Fruit fly (Drosophila melanogaster) whole organism, embryonic: ENCODE data around the gene obst-F.
A peak's percentile ranks its signal among the peaks of the same experiment; 100 is the strongest.

Source experiments
- ATbp ChIP-seq: fragments of 200-800 bp; sonication (Bioruptor generic); optimal IDR thresholded peaks from 2 replicates; lab custom pipeline; 2017; ENCODE audit warnings: missing biosample characterization, mild to moderate bottlenecking, missing genetic modification characterization, missing genetic modification reagents
- CG10321 ChIP-seq: fragments of 200-800 bp; sonication (Bioruptor generic); IDR thresholded peaks from 2 replicates; pipeline ENCODE4 v1.3.6; 2022; ENCODE audit warnings: missing biosample characterization, missing genetic modification characterization
- CG10462 ChIP-seq: fragments of 200-800 bp; sonication (Bioruptor generic); optimal IDR thresholded peaks from 2 replicates; lab custom pipeline; 2016; ENCODE audit warnings: missing biosample characterization, missing genetic modification characterization
- CG11695 ChIP-seq: fragments of 200-800 bp; sonication (Bioruptor generic); IDR thresholded peaks from 3 replicates; pipeline ENCODE4 v1.3.6; 2022; ENCODE audit warnings: missing biosample characterization, missing genetic modification characterization
- CG11723 ChIP-seq: fragments of 200-800 bp; sonication (Bioruptor generic); optimal IDR thresholded peaks from 2 replicates; lab custom pipeline; 2017; ENCODE audit warnings: missing biosample characterization, mild to moderate bottlenecking, missing genetic modification characterization
- CG13287 ChIP-seq: fragments of 200-800 bp; sonication (Bioruptor generic); IDR thresholded peaks from 2 replicates; pipeline ENCODE4 v1.3.6; 2022; ENCODE audit warnings: missing biosample characterization, missing genetic modification characterization; ENCODE audit not compliant: partially characterized antibody
- CG14441 ChIP-seq: fragments of 200-800 bp; sonication (Bioruptor generic); IDR thresholded peaks from 2 replicates; pipeline ENCODE4 v1.3.6; 2022; ENCODE audit warnings: missing biosample characterization, missing genetic modification characterization
- CG15269 ChIP-seq: fragments of 200-800 bp; sonication (Bioruptor generic); optimal IDR thresholded peaks from 2 replicates; lab custom pipeline; 2018; ENCODE audit warnings: missing biosample characterization, mild to moderate bottlenecking, missing genetic modification characterization, moderate library complexity
- CG16815 ChIP-seq: fragments of 200-800 bp; sonication (Bioruptor generic); optimal IDR thresholded peaks from 3 replicates; lab custom pipeline; 2017; ENCODE audit warnings: missing biosample characterization, mild to moderate bottlenecking, missing genetic modification characterization
- CG18262 ChIP-seq: fragments of 200-800 bp; optimal IDR thresholded peaks from 3 replicates; lab custom pipeline; 2019; ENCODE audit warnings: missing biosample characterization, mild to moderate bottlenecking, missing genetic modification characterization, moderate library complexity
- CG30403 ChIP-seq: fragments of 200-800 bp; sonication (Bioruptor generic); optimal IDR thresholded peaks from 3 replicates; lab custom pipeline; 2016; ENCODE audit warnings: missing biosample characterization, missing genetic modification characterization
- CG31224 ChIP-seq: fragments of 200-800 bp; sonication (Bioruptor generic); IDR thresholded peaks from 2 replicates; pipeline ENCODE4 v1.3.6; 2022; ENCODE audit warnings: missing biosample characterization, missing genetic modification characterization
- CG3163 ChIP-seq: fragments of 200-800 bp; sonication (Bioruptor generic); optimal IDR thresholded peaks from 3 replicates; lab custom pipeline; 2016; ENCODE audit warnings: missing biosample characterization, missing genetic modification characterization
- CG34224 ChIP-seq: fragments of 200-800 bp; sonication (Bioruptor generic); IDR thresholded peaks from 3 replicates; pipeline ENCODE4 v1.3.6; 2022; ENCODE audit warnings: missing biosample characterization, missing genetic modification characterization; ENCODE audit not compliant: partially characterized antibody
- CG4282 ChIP-seq: fragments of 200-800 bp; sonication (Bioruptor generic); optimal IDR thresholded peaks from 2 replicates; lab custom pipeline; 2016; ENCODE audit warnings: missing biosample characterization, missing genetic modification characterization
- CG4707 ChIP-seq: fragments of 200-800 bp; sonication (Bioruptor generic); optimal IDR thresholded peaks from 2 replicates; lab custom pipeline; 2018; ENCODE audit warnings: missing biosample characterization, mild to moderate bottlenecking, missing genetic modification characterization, moderate library complexity
- CG4820 ChIP-seq: fragments of 200-800 bp; sonication (Bioruptor generic); optimal IDR thresholded peaks from 3 replicates; lab custom pipeline; 2016; ENCODE audit warnings: missing biosample characterization, missing genetic modification characterization
- CG6689 ChIP-seq: fragments of 200-800 bp; sonication (Bioruptor generic); IDR thresholded peaks from 2 replicates; pipeline ENCODE4 v1.3.6; 2022; ENCODE audit warnings: missing biosample characterization, missing genetic modification characterization
- CG8478 ChIP-seq: fragments of >200 bp; optimal IDR thresholded peaks from 2 replicates; lab custom pipeline; 2018
- CG9817 ChIP-seq: fragments of 200-800 bp; sonication (Bioruptor generic); optimal IDR thresholded peaks from 2 replicates; lab custom pipeline; 2018; ENCODE audit warnings: missing biosample characterization, mild to moderate bottlenecking, missing genetic modification characterization, moderate library complexity
- CHES-1-like ChIP-seq: fragments of 200-800 bp; sonication (Bioruptor generic); optimal IDR thresholded peaks from 2 replicates; lab custom pipeline; 2016; ENCODE audit warnings: missing biosample characterization, missing genetic modification characterization
- Camta ChIP-seq: fragments of 200-800 bp; sonication (Bioruptor generic); optimal IDR thresholded peaks from 2 replicates; lab custom pipeline; 2016; ENCODE audit warnings: missing biosample characterization, missing genetic modification characterization
- Chrac-16 ChIP-seq: fragments of 200-800 bp; sonication (Bioruptor generic); optimal IDR thresholded peaks from 3 replicates; lab custom pipeline; 2016; ENCODE audit warnings: missing biosample characterization, missing genetic modification characterization
- H2.0 ChIP-seq: fragments of 200-800 bp; sonication (Bioruptor generic); IDR thresholded peaks from 2 replicates; pipeline ENCODE4 v1.3.6; 2022; ENCODE audit warnings: missing biosample characterization, missing genetic modification characterization
- Optix ChIP-seq: fragments of 200-800 bp; sonication (Bioruptor generic); IDR thresholded peaks from 3 replicates; pipeline ENCODE4 v1.3.6; 2022; ENCODE audit warnings: missing biosample characterization, missing genetic modification characterization
- Sox100B ChIP-seq: fragments of 200-800 bp; sonication (Bioruptor generic); optimal IDR thresholded peaks from 3 replicates; lab custom pipeline; 2018; ENCODE audit warnings: missing biosample characterization, mild to moderate bottlenecking, missing genetic modification characterization
- az2 ChIP-seq: fragments of 200-800 bp; sonication (Bioruptor generic); optimal IDR thresholded peaks from 3 replicates; lab custom pipeline; 2016; ENCODE audit warnings: missing biosample characterization, missing genetic modification characterization
- bigmax ChIP-seq: fragments of 200-800 bp; sonication (Bioruptor generic); optimal IDR thresholded peaks from 2 replicates; lab custom pipeline; 2018; ENCODE audit warnings: missing biosample characterization, mild to moderate bottlenecking, missing genetic modification characterization
- bowl ChIP-seq: fragments of 200-800 bp; sonication (Bioruptor generic); IDR thresholded peaks from 2 replicates; pipeline ENCODE4 v1.3.6; 2022; ENCODE audit warnings: missing biosample characterization, missing genetic modification characterization
- cato ChIP-seq: fragments of 200-800 bp; sonication (Bioruptor generic); optimal IDR thresholded peaks from 2 replicates; lab custom pipeline; 2016; ENCODE audit warnings: missing biosample characterization, missing genetic modification characterization, borderline replicate concordance
- chif ChIP-seq, 2 experiments: fragments of 200-800 bp; sonication (Bioruptor generic); optimal IDR thresholded peaks; 3 replicates each; lab custom pipeline; 2016; ENCODE audit warnings: missing biosample characterization in 2 of 2, missing genetic modification characterization in 2 of 2
- chinmo ChIP-seq: fragments of 200-800 bp; sonication (Bioruptor generic); IDR thresholded peaks from 4 replicates; pipeline ENCODE4 v1.3.6; 2022; ENCODE audit warnings: missing biosample characterization, missing genetic modification characterization; ENCODE audit not compliant: partially characterized antibody
- chm ChIP-seq: fragments of 200-800 bp; sonication (Bioruptor generic); IDR thresholded peaks from 2 replicates; pipeline ENCODE4 v1.3.6; 2022; ENCODE audit warnings: missing biosample characterization, missing genetic modification characterization
- dysf ChIP-seq: fragments of 200-800 bp; sonication (Bioruptor generic); IDR thresholded peaks from 3 replicates; pipeline ENCODE4 v1.3.6; 2022; ENCODE audit warnings: missing biosample characterization, missing genetic modification characterization
- eyg ChIP-seq: fragments of 200-800 bp; sonication (Bioruptor generic); optimal IDR thresholded peaks from 3 replicates; lab custom pipeline; 2016; ENCODE audit warnings: missing biosample characterization, missing genetic modification characterization
- ftz-f1 ChIP-seq: fragments of 200-800 bp; sonication (Bioruptor generic); optimal IDR thresholded peaks from 2 replicates; lab custom pipeline; 2016; ENCODE audit warnings: missing biosample characterization, missing genetic modification characterization
- gcm2 ChIP-seq: fragments of 200-800 bp; sonication (Bioruptor generic); optimal IDR thresholded peaks from 2 replicates; lab custom pipeline; 2016; ENCODE audit warnings: missing biosample characterization, missing genetic modification characterization
- gem ChIP-seq: fragments of 200-800 bp; sonication (Bioruptor generic); optimal IDR thresholded peaks from 2 replicates; lab custom pipeline; 2019; ENCODE audit warnings: missing biosample characterization, mild to moderate bottlenecking, missing genetic modification characterization, moderate library complexity
- inv ChIP-seq: fragments of 200-800 bp; sonication (Bioruptor generic); IDR thresholded peaks from 2 replicates; pipeline ENCODE4 v1.3.6; 2022; ENCODE audit warnings: missing biosample characterization, missing genetic modification characterization; ENCODE audit not compliant: partially characterized antibody
- jumu ChIP-seq: fragments of 200-800 bp; sonication (Bioruptor generic); optimal IDR thresholded peaks from 3 replicates; lab custom pipeline; 2016; ENCODE audit warnings: missing biosample characterization, missing genetic modification characterization
- kah ChIP-seq: fragments of 200-800 bp; sonication (Bioruptor generic); optimal IDR thresholded peaks from 2 replicates; lab custom pipeline; 2018; ENCODE audit warnings: missing biosample characterization, mild to moderate bottlenecking, missing genetic modification characterization
- kni ChIP-seq: fragments of 200-800 bp; sonication (Bioruptor generic); optimal IDR thresholded peaks from 3 replicates; lab custom pipeline; 2017; ENCODE audit warnings: mild to moderate bottlenecking, missing biosample characterization, missing genetic modification reagents, missing genetic modification characterization
- nom ChIP-seq: fragments of 200-800 bp; sonication (Bioruptor generic); optimal IDR thresholded peaks from 2 replicates; lab custom pipeline; 2017; ENCODE audit warnings: missing biosample characterization, missing genetic modification characterization, mild to moderate bottlenecking, moderate library complexity, missing genetic modification reagents
- pan ChIP-seq, 4 experiments: fragments of >200 bp in 3 of 4; fragments of 200-800 bp in 1 of 4; sonication (Bioruptor generic) in 1 of 4; optimal IDR thresholded peaks in 3 of 4; IDR thresholded peaks in 1 of 4; 2 replicates each; pipeline versions ENCODE4 v1.3.6 to Lab custom; 2017 to 2022; ENCODE audit warnings: missing biosample characterization in 2 of 4, missing genetic modification characterization in 2 of 4, mixed read lengths in 1 of 4
- pzg ChIP-seq: fragments of 200-800 bp; sonication (Bioruptor generic); optimal IDR thresholded peaks from 3 replicates; lab custom pipeline; 2018; ENCODE audit warnings: missing biosample characterization, mild to moderate bottlenecking, missing genetic modification characterization, moderate library complexity
- sqz ChIP-seq: fragments of 200-800 bp; sonication (Bioruptor generic); optimal IDR thresholded peaks from 3 replicates; lab custom pipeline; 2018; ENCODE audit warnings: missing biosample characterization, mild to moderate bottlenecking, missing genetic modification characterization
- stwl ChIP-seq: fragments of 200-800 bp; sonication (Bioruptor generic); optimal IDR thresholded peaks from 3 replicates; lab custom pipeline; 2018; ENCODE audit warnings: missing biosample characterization, mild to moderate bottlenecking, missing genetic modification characterization, moderate library complexity
- tgo ChIP-seq: fragments of 200-800 bp; sonication (Bioruptor generic); IDR thresholded peaks from 3 replicates; pipeline ENCODE4 v1.3.6; 2022; ENCODE audit warnings: missing biosample characterization, missing genetic modification characterization
- trem ChIP-seq: fragments of 200-800 bp; optimal IDR thresholded peaks from 3 replicates; lab custom pipeline; 2019; ENCODE audit warnings: missing biosample characterization, mild to moderate bottlenecking, missing genetic modification characterization, moderate library complexity
- vvl ChIP-seq: fragments of 200-800 bp; sonication (Bioruptor generic); IDR thresholded peaks from 2 replicates; pipeline ENCODE4 v1.3.6; 2022; ENCODE audit warnings: missing biosample characterization, missing genetic modification characterization

obst-F gene

dm6 chr3L:20230178-20230775, 28.8 kb upstream of the obst-F start (continued):
- TF ChIP-seq CG34224 (GFP tag; lab: Robert Waterston, UW) (peak; percentile 62), CG4820 (no peak), chm (no peak), pan (optimal IDR thresholded peaks at IDR 0.05; lab: Kevin White, UChicago) (no peak), pan (GFP tag; optimal IDR thresholded peaks at IDR 0.05 in 1 of 2, IDR thresholded peaks at IDR 0.05 in 1 of 2) (no peak), CG13287 (GFP tag; lab: Robert Waterston, UW) (peak; percentile 31; the same call in 1 of the 2 replicates), chinmo (peak; percentile 86; the same call in 3 of the 4 replicates), Chrac-16 (no peak), Sox100B (GFP tag; lab: Kevin White, UChicago) (no peak), CG9817 (tag; lab: Kevin White, UChicago) (no peak), H2.0 (no peak), CG18262 (tag; lab: Kevin White, UChicago) (no peak), sqz (GFP tag; lab: Kevin White, UChicago) (no peak), CG6689 (GFP tag; lab: Robert Waterston, UW) (no peak), inv (GFP tag; lab: Robert Waterston, UW) (peak; percentile 41; the same call in 1 of the 2 replicates), Camta (GFP tag; lab: Kevin White, UChicago) (no peak), stwl (no peak), CG31224 (GFP tag; lab: Robert Waterston, UW) (no peak), jumu (GFP tag; lab: Kevin White, UChicago) (no peak), chif (GFP tag; optimal IDR thresholded peaks at IDR 0.05; lab: Kevin White, UChicago) (no peak), CG16815 (GFP tag; lab: Kevin White, UChicago) (no peak), ATbp (GFP tag; lab: Kevin White, UChicago) (no peak), nom (GFP tag; lab: Kevin White, UChicago) (no peak), Optix (GFP tag; lab: Robert Waterston, UW) (no peak), CG30403 (GFP tag; lab: Kevin White, UChicago) (peak; percentile 17), eyg (GFP tag; lab: Kevin White, UChicago) (no peak), pzg (GFP tag; lab: Kevin White, UChicago) (peak; percentile 4), CG15269 (tag; lab: Kevin White, UChicago) (no peak), vvl (0 out of 2 replicates have a peak, but pooled peaks have one; percentile 21), CG4282 (no peak), CG11695 (GFP tag; lab: Robert Waterston, UW) (no peak), CG3163 (GFP tag; lab: Kevin White, UChicago) (no peak), CG8478 (lab: Kevin White, UChicago) (no peak), tgo (GFP tag; lab: Robert Waterston, UW) (no peak), gcm2 (GFP tag; lab: Kevin White, UChicago) (no peak), CG14441 (GFP tag; lab: Robert Waterston, UW) (0 out of 2 replicates have a peak, but pooled peaks have one; percentile 25), CG10321 (GFP tag; lab: Robert Waterston, UW) (no peak), CG4707 (GFP tag; lab: Kevin White, UChicago) (no peak), az2 (no peak), CHES-1-like (no peak), CG11723 (GFP tag; lab: Kevin White, UChicago) (no peak), bowl (GFP tag; lab: Robert Waterston, UW) (no peak), kah (GFP tag; lab: Kevin White, UChicago) (no peak), dysf (GFP tag; lab: Robert Waterston, UW) (no peak), cato (GFP tag; lab: Kevin White, UChicago) (no peak), gem (no peak), trem (tag; lab: Kevin White, UChicago) (no peak), CG10462 (GFP tag; lab: Kevin White, UChicago) (no peak), bigmax (GFP tag; lab: Kevin White, UChicago) (peak; percentile 43), ftz-f1 (GFP tag; lab: Kevin White, UChicago) (peak; percentile 91), kni (GFP tag; lab: Kevin White, UChicago) (no peak)
